Worm (Caenorhabditis elegans) whole organism, midembryonic: ENCODE measurements around the gene fem-1.

ENCODE experiments used
- T22C8.4 ChIP-seq: fragments of 200-800 bp; sonication (Bioruptor generic); IDR thresholded peaks from 2 replicates; pipeline ENCODE4 v1.3.6; 2022; ENCODE audit warnings: missing genetic modification characterization, missing compliant biosample characterization
- cog-1 ChIP-seq: sonication (generic microtip); optimal IDR thresholded peaks from 2 replicates; lab custom pipeline; 2016; ENCODE audit warnings: missing genetic modification characterization, missing compliant biosample characterization
- flt-1 ChIP-seq: fragments of 200-800 bp; sonication (Bioruptor generic); IDR thresholded peaks from 2 replicates; pipeline ENCODE4 v1.3.6; 2022; ENCODE audit warnings: missing genetic modification characterization, missing compliant biosample characterization
- klf-2 ChIP-seq: fragments of 200-800 bp; sonication (Bioruptor generic); conservative IDR thresholded peaks from 2 replicates; pipeline ENCODE4 v1.3.6; 2022; ENCODE audit warnings: missing genetic modification reagents, missing genetic modification characterization, missing compliant biosample characterization
- med-1 ChIP-seq: sonication (generic microtip); optimal IDR thresholded peaks from 2 replicates; lab custom pipeline; 2017; ENCODE audit warnings: missing genetic modification characterization, mild to moderate bottlenecking, missing compliant biosample characterization, antibody characterized with exemption, missing genetic modification reagents; ENCODE audit not compliant: insufficient read depth
- ref-1 ChIP-seq: fragments of 200-800 bp; sonication (Bioruptor generic); conservative IDR thresholded peaks from 2 replicates; pipeline ENCODE4 v1.3.6; 2022; ENCODE audit warnings: missing genetic modification reagents, missing genetic modification characterization, missing compliant biosample characterization
- tab-1 ChIP-seq: fragments of 200-800 bp; sonication (Bioruptor generic); IDR thresholded peaks from 2 replicates; pipeline ENCODE4 v1.3.6; 2022; ENCODE audit warnings: missing genetic modification characterization, missing compliant biosample characterization
- ztf-23 ChIP-seq: fragments of 200-800 bp; sonication (Bioruptor generic); IDR thresholded peaks from 2 replicates; pipeline ENCODE4 v1.3.6; 2022; ENCODE audit warnings: missing genetic modification reagents, missing genetic modification characterization, missing compliant biosample characterization
- ztf-29 ChIP-seq: fragments of 200-800 bp; sonication (Bioruptor generic); IDR thresholded peaks from 2 replicates; pipeline ENCODE4 v1.3.6; 2022; ENCODE audit warnings: missing genetic modification reagents, missing genetic modification characterization, missing compliant biosample characterization

The fem-1 gene

DNA sequence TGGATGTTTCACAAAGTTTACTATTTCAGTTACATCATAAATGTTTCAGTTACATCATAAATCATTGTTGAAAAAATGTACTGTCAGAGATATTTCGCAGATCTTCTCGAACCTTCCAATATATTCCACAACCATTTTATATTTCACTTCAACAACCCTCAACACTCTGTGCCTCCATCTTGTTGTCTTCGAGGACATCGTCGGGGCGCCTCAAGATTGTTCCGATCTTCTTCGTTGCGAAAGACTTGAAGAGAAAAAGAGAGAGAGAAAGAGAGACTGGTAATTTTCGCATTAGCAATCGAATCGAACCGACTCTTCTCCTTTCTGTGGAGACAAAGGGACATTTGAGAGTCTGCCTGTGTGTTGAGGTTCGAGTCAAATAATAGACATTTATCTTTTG lies 25.5 kb upstream of the fem-1 start:
- TF ChIP-seq cog-1 (tag; lab: Kevin White, UChicago) (no peak), tab-1 (GFP tag; lab: Robert Waterston, UW) (no peak), klf-2 (GFP tag; lab: Robert Waterston, UW) (no peak), T22C8.4 (GFP tag; lab: Robert Waterston, UW) (no peak), ref-1 (GFP tag; lab: Robert Waterston, UW) (no peak), ztf-23 (no peak), ztf-29 (GFP tag; lab: Robert Waterston, UW) (no peak), med-1 (GFP tag; lab: Kevin White, UChicago) (no peak), flt-1 (no peak)

DNA sequence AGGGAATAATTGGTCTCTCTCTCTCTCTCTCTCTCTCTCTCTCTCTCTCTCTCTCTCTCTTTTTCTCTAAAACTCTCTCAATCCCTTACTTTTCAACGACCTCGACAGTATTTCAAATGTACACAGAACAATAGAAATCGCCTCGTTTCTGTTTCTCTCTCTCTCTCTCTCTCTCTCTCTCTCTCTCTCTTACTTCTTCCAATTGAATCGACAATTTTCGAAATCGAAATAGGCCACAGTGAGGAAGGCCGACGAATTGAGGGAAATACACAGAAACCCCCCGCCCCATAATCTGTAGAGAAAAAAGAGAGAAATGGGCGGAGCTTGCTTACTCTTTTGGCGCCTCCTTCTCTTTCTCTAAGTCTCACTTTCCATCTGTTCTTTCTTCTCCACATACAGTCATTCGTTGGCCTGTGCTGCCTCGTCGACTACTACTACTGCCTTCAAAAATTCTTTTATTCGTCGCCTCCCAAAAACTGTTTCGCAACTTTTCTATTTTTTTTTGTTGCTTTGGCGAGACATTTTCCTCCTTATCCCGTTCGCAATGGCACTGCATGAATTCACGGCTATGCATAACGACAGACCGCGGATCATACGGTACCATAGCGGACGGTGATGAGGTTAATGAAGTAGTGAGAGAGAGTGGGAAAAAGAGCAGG lies 23.9 kb upstream of the fem-1 start:
- no peak for TF ChIP-seq flt-1
- no peak for TF ChIP-seq med-1 (GFP tag; lab: Kevin White, UChicago)
- no peak for TF ChIP-seq tab-1 (GFP tag; lab: Robert Waterston, UW)
- no peak for TF ChIP-seq ztf-23
- TF ChIP-seq cog-1 (tag; lab: Kevin White, UChicago): no peak
- TF ChIP-seq T22C8.4 (GFP tag; lab: Robert Waterston, UW): no peak
- no peak for TF ChIP-seq ref-1 (GFP tag; lab: Robert Waterston, UW)
- TF ChIP-seq ztf-29 (GFP tag; lab: Robert Waterston, UW): no peak
- no peak for TF ChIP-seq klf-2 (GFP tag; lab: Robert Waterston, UW)

DNA sequence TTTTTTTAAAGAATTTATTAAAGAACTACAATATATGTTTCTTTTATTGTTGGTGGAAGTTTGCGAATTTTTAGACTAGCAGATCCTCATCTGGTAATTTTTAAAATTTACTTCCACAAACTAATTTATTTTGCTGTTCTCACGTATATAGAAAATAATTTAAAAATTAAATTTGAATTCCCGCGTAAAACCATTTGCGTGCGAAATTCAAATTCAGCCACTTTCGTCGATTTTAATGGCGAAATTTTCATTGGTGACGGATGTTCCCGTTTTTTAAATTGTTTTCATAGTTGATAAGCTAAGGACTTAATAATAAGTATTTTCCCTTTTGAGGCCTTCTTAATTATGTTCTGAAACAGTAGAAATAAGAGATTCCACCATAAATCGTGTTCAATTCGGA lies 23.3 kb upstream of the fem-1 start:
- TF ChIP-seq ztf-29 (GFP tag; lab: Robert Waterston, UW): no peak
- no peak for TF ChIP-seq T22C8.4 (GFP tag; lab: Robert Waterston, UW)
- TF ChIP-seq tab-1 (GFP tag; lab: Robert Waterston, UW): no peak
- TF ChIP-seq ref-1 (GFP tag; lab: Robert Waterston, UW): no peak

DNA sequence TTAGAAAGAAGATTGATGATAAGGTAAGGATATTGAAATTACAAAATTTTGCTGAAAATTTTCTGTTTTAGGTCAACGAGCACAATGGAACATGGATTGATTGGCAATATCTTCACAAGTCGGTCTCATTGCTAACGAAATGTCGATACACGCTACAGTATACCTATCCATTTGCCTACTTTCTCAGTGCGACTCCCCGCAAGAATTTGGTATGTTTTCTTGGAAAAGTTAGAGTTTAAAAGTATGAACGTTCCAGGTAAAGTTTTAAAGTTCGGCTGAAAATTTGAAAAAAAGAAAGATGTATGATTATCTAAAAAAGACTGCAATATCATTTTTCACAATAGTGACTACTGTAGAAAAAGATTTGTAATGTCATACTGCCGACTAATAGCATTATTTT lies 16.4 kb upstream of the fem-1 start:
- TF ChIP-seq ztf-23 (no peak), tab-1 (GFP tag; lab: Robert Waterston, UW) (no peak), klf-2 (GFP tag; lab: Robert Waterston, UW) (no peak), cog-1 (tag; lab: Kevin White, UChicago) (no peak), ref-1 (GFP tag; lab: Robert Waterston, UW) (no peak), med-1 (GFP tag; lab: Kevin White, UChicago) (no peak), T22C8.4 (GFP tag; lab: Robert Waterston, UW) (no peak), ztf-29 (GFP tag; lab: Robert Waterston, UW) (no peak), flt-1 (no peak)

DNA sequence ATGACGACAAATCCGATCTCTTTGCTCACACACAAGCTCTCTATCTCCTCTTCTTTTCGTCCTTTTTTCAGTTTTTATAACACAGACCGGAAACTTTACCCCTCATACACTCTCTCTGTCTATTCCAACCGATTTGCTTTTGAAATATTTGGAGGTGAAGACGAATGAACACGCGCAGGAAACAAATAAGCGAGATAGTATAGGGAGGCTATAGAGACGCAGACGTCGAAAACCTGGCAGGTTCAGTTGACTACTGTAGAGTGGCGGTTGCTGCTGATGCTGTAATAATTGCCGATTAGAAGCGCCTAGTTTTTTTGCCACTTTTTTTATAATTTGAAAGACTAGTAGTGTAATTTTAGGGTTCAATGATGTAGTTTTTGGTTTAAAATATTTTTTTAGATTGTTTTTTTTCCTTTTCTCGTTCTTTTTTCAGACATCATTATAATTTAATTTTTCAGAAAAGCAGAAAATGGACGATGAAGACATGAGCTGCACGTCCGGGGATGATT lies 13.0 kb upstream of the fem-1 start, which contains the start of gene ari-2:
ari-2 (plus strand) TSS at position 459 of the 509 bp plus-strand sequence.
- TF ChIP-seq T22C8.4 (GFP tag; lab: Robert Waterston, UW) (no peak), ref-1 (GFP tag; lab: Robert Waterston, UW) (no peak), tab-1 (GFP tag; lab: Robert Waterston, UW) (no peak), cog-1 (tag; lab: Kevin White, UChicago) (no peak), med-1 (GFP tag; lab: Kevin White, UChicago) (no peak), flt-1 (no peak), ztf-23 (no peak), klf-2 (GFP tag; lab: Robert Waterston, UW) (no peak), ztf-29 (GFP tag; lab: Robert Waterston, UW) (no peak)

DNA sequence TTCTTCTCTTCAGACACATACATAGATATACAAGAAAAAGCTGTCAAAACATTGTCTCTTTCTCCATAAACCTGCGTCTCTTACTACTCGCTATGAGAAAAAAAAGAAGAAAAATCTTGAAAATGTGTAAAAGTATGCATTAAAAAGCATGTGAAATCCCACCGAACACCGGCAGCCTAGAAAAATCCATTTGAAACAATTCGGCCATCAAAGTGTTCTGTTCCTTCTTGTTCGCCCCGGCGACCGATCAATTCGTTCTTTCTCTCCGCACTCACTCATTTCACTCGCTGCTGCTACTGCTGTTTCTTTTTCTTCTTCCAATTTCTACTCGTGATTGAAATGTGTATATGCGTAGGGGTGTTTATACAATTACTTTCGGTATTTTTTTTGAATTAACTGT lies 11.1 kb upstream of the fem-1 start:
- no peak for TF ChIP-seq T22C8.4 (GFP tag; lab: Robert Waterston, UW)

DNA sequence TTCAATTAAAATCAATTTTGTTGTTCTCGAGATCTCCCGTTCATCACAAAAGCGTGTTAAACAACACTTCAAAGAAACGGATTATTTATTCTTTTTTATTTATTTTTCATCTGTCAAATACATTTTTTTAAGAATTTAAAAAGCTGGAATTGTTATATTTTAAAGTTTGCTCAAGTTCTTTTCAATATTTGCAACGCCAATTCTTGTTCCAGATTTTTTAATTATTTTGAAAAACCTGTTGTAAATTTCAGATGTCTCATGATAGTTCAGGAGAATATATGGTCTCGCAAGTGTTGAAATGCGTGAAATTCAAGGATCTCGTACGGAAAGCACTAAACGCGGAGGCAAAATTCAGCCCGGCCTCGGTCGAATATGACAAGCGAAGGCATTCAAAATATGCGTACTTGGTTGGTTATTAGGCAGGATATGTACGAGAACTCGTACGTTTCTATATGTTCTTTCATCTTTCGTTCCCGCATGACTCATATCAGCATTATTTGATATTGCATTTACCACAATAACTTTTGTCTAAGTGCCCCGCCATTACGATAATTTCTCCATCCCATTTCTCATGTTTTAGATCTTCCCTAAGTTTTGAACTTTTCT lies 7.0 kb upstream of the fem-1 start, which contains the start of gene cec-6:
cec-6 (plus strand) TSS at position 252 of the 606 bp plus-strand sequence.
- TF ChIP-seq tab-1 (GFP tag; lab: Robert Waterston, UW): no peak
- TF ChIP-seq cog-1 (tag; lab: Kevin White, UChicago): no peak
- TF ChIP-seq med-1 (GFP tag; lab: Kevin White, UChicago): no peak
- TF ChIP-seq ztf-23: no peak
- no peak for TF ChIP-seq flt-1
- TF ChIP-seq klf-2 (GFP tag; lab: Robert Waterston, UW): no peak
- TF ChIP-seq T22C8.4 (GFP tag; lab: Robert Waterston, UW): no peak
- TF ChIP-seq ztf-29 (GFP tag; lab: Robert Waterston, UW): no peak
- TF ChIP-seq ref-1 (GFP tag; lab: Robert Waterston, UW): no peak

DNA sequence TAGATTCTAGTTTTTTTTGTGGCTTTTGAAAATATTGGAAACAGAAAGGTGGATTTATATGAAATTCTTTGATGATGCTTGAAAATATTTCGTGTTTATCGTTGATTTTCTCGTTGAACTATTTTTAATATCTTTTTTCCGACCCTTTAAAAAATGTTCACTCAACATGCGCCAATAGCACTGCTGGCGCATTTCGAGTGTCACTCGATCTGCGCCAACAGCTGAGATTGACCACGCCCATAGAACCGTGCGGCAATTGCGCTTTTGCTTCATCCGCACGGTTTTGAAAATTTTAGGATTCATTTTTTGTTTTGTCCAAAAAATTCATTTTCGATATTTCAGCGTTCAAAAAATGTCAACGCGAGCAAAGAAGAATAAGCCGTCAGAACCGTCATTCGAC lies 3.5 kb upstream of the fem-1 start, which contains the start of gene tebp-2:
tebp-2 (plus strand) TSS at position 343 of the 400 bp plus-strand sequence.
- TF ChIP-seq flt-1 (no peak), ztf-23 (no peak), ref-1 (GFP tag; lab: Robert Waterston, UW) (no peak), cog-1 (tag; lab: Kevin White, UChicago) (no peak), klf-2 (GFP tag; lab: Robert Waterston, UW) (no peak), tab-1 (GFP tag; lab: Robert Waterston, UW) (no peak), med-1 (GFP tag; lab: Kevin White, UChicago) (no peak), ztf-29 (GFP tag; lab: Robert Waterston, UW) (no peak), T22C8.4 (GFP tag; lab: Robert Waterston, UW) (no peak)

DNA sequence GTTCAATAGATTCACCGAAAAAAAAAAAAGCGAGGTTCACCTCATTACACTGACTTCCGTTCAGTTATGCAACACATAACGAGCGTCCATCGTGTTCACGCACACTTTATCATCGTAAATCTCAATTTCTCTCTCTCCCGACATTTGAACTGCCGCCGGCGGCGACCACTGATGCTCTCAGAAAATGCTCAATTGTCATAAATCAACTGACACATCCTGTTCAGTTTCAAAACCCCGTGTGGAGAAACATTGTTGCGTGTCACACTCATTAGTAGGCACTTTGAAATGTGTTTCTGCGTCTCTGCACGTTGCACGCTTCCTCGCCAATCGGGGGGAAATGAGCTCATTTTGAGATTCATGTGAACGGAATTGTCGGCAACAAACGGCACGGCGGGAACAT lies 2.0 kb downstream of the fem-1 start:
- TF ChIP-seq flt-1 (no peak), T22C8.4 (GFP tag; lab: Robert Waterston, UW) (no peak), cog-1 (tag; lab: Kevin White, UChicago) (no peak), ztf-29 (GFP tag; lab: Robert Waterston, UW) (no peak), med-1 (GFP tag; lab: Kevin White, UChicago) (no peak), ref-1 (GFP tag; lab: Robert Waterston, UW) (no peak), ztf-23 (no peak), klf-2 (GFP tag; lab: Robert Waterston, UW) (no peak), tab-1 (GFP tag; lab: Robert Waterston, UW) (no peak)
